Worm (Caenorhabditis elegans): ENCODE measurements around the gene ztf-17.

The ztf-17 gene

ce11 chrII:7900762-7901161, 30.8 kb upstream of the ztf-17 start:
- TF ChIP-seq aha-1 (tag): peak; percentile 92
- no peak for TF ChIP-seq vab-7 (GFP tag; IDR thresholded peaks at IDR 0.05)

DNA sequence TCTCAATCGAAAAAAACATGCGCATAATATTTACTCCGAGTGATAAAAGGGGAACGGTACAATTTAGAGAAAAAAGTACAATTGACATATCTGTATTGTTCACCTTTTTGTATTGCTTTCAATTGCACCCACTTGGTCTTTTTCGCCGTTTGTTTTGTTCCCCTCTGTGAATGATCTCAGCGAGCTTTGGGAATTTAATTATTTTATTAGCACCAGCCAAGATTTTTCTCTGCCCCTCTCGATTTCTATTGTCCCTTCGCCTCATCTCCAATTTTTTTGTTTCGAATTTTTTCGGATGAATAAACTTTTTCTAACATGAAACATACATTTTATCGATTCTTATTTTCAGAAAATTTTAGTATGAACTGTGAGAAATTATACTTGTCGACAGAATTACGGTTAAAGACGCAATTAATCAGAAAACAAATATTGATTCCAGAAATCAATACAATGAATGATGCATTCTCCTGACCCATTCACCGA, 30.3 kb upstream of the ztf-17 start, which contains the start of gene rev-1:
Gene rev-1 (plus strand): TSS at position 433 of the 483 bp plus-strand sequence.
- peak; percentile 8 for TF ChIP-seq ama-1 (optimal IDR thresholded peaks at IDR 0.05)
- TF ChIP-seq dpl-1 (GFP tag; optimal IDR thresholded peaks at IDR 0.05): no peak
- 0 out of 2 replicates have a peak, but pooled peaks have one; percentile 32 for TF ChIP-seq lin-38 (GFP tag; IDR thresholded peaks at IDR 0.05)
- TF ChIP-seq F37D6.2 (tag; optimal IDR thresholded peaks at IDR 0.05): no peak
- TF ChIP-seq daf-8 (GFP tag; IDR thresholded peaks at IDR 0.05): no peak
- TF ChIP-seq unc-130 (GFP tag; optimal IDR thresholded peaks at IDR 0.05): no peak
- TF ChIP-seq zfp-2 (tag; optimal IDR thresholded peaks at IDR 0.05): no peak
- no peak for TF ChIP-seq D1046.2 (GFP tag; IDR thresholded peaks at IDR 0.05)
- no peak for TF ChIP-seq T26A8.4 (GFP tag; IDR thresholded peaks at IDR 0.05)
- TF ChIP-seq vab-7 (GFP tag; IDR thresholded peaks at IDR 0.05): no peak
- TF ChIP-seq arid-1 (GFP tag; conservative IDR thresholded peaks at IDR 0.05): 0 out of 2 replicates have a peak, but pooled peaks have one; percentile 45
- TF ChIP-seq unc-62 (GFP tag; optimal IDR thresholded peaks at IDR 0.05 in 1 of 2): peak in 1 of 2 experiments; percentile 61
- no peak for TF ChIP-seq unc-62 (tag; optimal IDR thresholded peaks at IDR 0.05)
- TF ChIP-seq nhr-76 (tag; optimal IDR thresholded peaks at IDR 0.05): no peak

DNA sequence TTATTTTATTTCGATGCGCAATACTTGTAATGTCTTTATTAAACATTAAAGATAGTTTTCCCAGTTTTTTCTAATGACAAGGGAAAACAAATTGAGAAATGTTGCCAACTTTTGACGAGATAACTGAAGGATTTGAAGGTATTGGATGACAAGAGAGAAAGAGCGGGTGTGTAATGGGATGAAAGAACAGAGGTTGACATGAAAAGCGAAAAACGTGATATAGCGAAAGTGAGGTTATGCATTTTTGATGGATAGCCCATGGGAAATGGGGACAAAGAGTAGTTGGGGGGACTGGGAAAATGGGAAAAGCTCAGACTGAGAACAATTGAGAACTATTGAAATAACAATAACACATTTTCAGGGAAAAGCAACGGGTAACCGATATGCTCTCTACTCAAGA, 25.2 kb upstream of the ztf-17 start:
- no peak for TF ChIP-seq attf-4 (tag; optimal IDR thresholded peaks at IDR 0.05)
- no peak for TF ChIP-seq lin-1 (GFP tag; IDR thresholded peaks at IDR 0.05)
- TF ChIP-seq nhr-10 (tag; optimal IDR thresholded peaks at IDR 0.05): no peak
- TF ChIP-seq egl-27 (tag; optimal IDR thresholded peaks at IDR 0.05): no peak
- TF ChIP-seq unc-39 (tag; optimal IDR thresholded peaks at IDR 0.05): no peak
- TF ChIP-seq dmd-8 (GFP tag; IDR thresholded peaks at IDR 0.05): no peak
- no peak for TF ChIP-seq unc-130 (GFP tag; optimal IDR thresholded peaks at IDR 0.05)
- TF ChIP-seq zip-2 (tag; optimal IDR thresholded peaks at IDR 0.05): no peak
- TF ChIP-seq nhr-11 (tag; optimal IDR thresholded peaks at IDR 0.05): no peak
- TF ChIP-seq lin-13 (GFP tag; optimal IDR thresholded peaks at IDR 0.05): no peak
- TF ChIP-seq lsy-2 (tag; optimal IDR thresholded peaks at IDR 0.05): peak in 1 of 2 experiments; percentile 0
- TF ChIP-seq F49E8.2 (tag; optimal IDR thresholded peaks at IDR 0.05; ENCODE audit: borderline replicate concordance): no peak
- TF ChIP-seq egl-43 (GFP tag; IDR thresholded peaks at IDR 0.05): no peak
- TF ChIP-seq zfp-3 (GFP tag; conservative IDR thresholded peaks at IDR 0.05): no peak
- TF ChIP-seq dpl-1 (GFP tag; optimal IDR thresholded peaks at IDR 0.05): no peak
- TF ChIP-seq mdl-1 (tag; optimal IDR thresholded peaks at IDR 0.05): no peak
- no peak for TF ChIP-seq dve-1 (tag; optimal IDR thresholded peaks at IDR 0.05; ENCODE audit: insufficient read depth)
- TF ChIP-seq ama-1 (optimal IDR thresholded peaks at IDR 0.05): no peak
- no peak for TF ChIP-seq daf-12 (tag; optimal IDR thresholded peaks at IDR 0.05)
- TF ChIP-seq tra-1 (GFP tag; IDR thresholded peaks at IDR 0.05): no peak
- peak; percentile 19 for TF ChIP-seq hlh-30 (tag; optimal IDR thresholded peaks at IDR 0.05; ENCODE audit: insufficient read depth)
- TF ChIP-seq F44E2.7 (GFP tag; IDR thresholded peaks at IDR 0.05): no peak
- TF ChIP-seq D1046.2 (GFP tag; IDR thresholded peaks at IDR 0.05): no peak
- TF ChIP-seq F10B5.3 (tag; optimal IDR thresholded peaks at IDR 0.05): no peak
- peak; percentile 1 for TF ChIP-seq T20F7.1 (GFP tag; optimal IDR thresholded peaks at IDR 0.05)
- 0 out of 2 replicates have a peak, but pooled peaks have one; percentile 36 for TF ChIP-seq madf-9 (GFP tag; conservative IDR thresholded peaks at IDR 0.05)
- TF ChIP-seq jun-1 (tag; optimal IDR thresholded peaks at IDR 0.05): no peak
- TF ChIP-seq vab-7 (GFP tag; IDR thresholded peaks at IDR 0.05): no peak
- no peak for TF ChIP-seq ceh-62 (tag; optimal IDR thresholded peaks at IDR 0.05)
- TF ChIP-seq mxl-2 (GFP tag; conservative IDR thresholded peaks at IDR 0.05): no peak
- TF ChIP-seq lin-29 (GFP tag; IDR thresholded peaks at IDR 0.05): no peak
- TF ChIP-seq dmd-9 (GFP tag; IDR thresholded peaks at IDR 0.05): no peak
- peak in 1 of 2 experiments; percentile 98 for TF ChIP-seq unc-62 (GFP tag; optimal IDR thresholded peaks at IDR 0.05 in 1 of 2)
- TF ChIP-seq unc-62 (tag; optimal IDR thresholded peaks at IDR 0.05): no peak
- TF ChIP-seq ceh-44 (GFP tag; IDR thresholded peaks at IDR 0.05): no peak
- TF ChIP-seq Y5F2A.4 (GFP tag; optimal IDR thresholded peaks at IDR 0.05): no peak
- TF ChIP-seq spr-1 (tag; optimal IDR thresholded peaks at IDR 0.05): no peak
